Worm (Caenorhabditis elegans): ENCODE data around the gene srbc-26.

srbc-26 gene

DNA sequence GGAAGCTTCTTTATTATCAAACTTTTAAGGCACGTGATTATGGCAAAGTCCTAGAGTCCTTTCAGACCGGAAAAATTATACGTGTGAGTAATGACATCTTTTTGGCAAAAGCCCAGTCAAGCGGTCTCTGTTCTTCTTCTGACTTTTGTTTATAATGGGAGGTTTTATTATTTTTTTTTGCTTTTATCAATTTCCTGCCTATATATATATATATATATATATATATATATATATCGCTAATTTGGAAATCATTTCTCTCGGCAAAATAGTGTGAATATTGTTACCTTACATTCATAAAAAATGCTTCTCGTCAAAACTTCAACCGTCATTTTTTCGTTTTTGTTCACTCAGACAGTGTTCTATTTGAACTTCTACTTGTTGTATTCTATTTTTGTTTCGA, 46.0 kb downstream of the srbc-26 start, which contains the start of gene srbc-62:
srbc-62 (plus strand) TSS at position 301 of the 400 bp plus-strand sequence.
- TF ChIP-seq ama-1 (optimal IDR thresholded peaks at IDR 0.05) (no peak), fos-1 (tag; optimal IDR thresholded peaks at IDR 0.05) (no peak), lsy-2 (tag; optimal IDR thresholded peaks at IDR 0.05) (no peak), nhr-25 (tag; optimal IDR thresholded peaks at IDR 0.05) (no peak), ztf-11 (tag; optimal IDR thresholded peaks at IDR 0.05) (no peak), nhr-23 (tag; optimal IDR thresholded peaks at IDR 0.05) (no peak), C34F6.9 (tag; optimal IDR thresholded peaks at IDR 0.05) (no peak), egl-27 (tag; optimal IDR thresholded peaks at IDR 0.05) (no peak), lin-11 (tag; optimal IDR thresholded peaks at IDR 0.05) (no peak), ZK546.5 (tag; optimal IDR thresholded peaks at IDR 0.05) (no peak), mbf-1 (tag; optimal IDR thresholded peaks at IDR 0.05) (no peak), nhr-21 (tag; optimal IDR thresholded peaks at IDR 0.05) (no peak), ztf-1 (GFP tag; conservative IDR thresholded peaks at IDR 0.05) (no peak), unc-39 (tag; optimal IDR thresholded peaks at IDR 0.05) (no peak), peb-1 (tag; optimal IDR thresholded peaks at IDR 0.05) (no peak), sma-3 (GFP tag; optimal IDR thresholded peaks at IDR 0.05) (no peak), aly-2 (tag; optimal IDR thresholded peaks at IDR 0.05) (no peak), ztf-4 (tag; optimal IDR thresholded peaks at IDR 0.05) (no peak), unc-62 (GFP tag; optimal IDR thresholded peaks at IDR 0.05) (no peak), nhr-12 (tag; optimal IDR thresholded peaks at IDR 0.05) (no peak)

DNA sequence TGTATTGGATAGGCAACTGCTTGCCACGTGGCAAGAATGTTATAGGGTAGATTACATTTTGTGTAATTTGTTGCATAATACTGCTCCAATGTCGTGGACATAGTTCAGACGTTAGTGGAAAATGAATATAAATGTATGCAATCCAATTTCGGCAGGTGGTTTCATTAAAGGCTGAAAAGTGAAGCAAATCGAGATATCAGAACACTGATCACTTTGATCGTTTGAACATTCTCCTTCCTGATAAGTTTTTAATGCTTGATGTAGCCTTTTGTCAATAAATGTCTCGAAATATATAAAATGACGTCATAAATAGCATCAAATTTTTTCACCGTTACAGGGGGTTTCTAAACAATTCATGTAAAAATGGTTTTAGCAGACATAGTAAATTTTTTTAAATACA, 48.7 kb downstream of the srbc-26 start, which contains the start of gene srh-109:
srh-109 (minus strand) TSS at position 101 of the 400 bp plus-strand sequence.
- TF ChIP-seq nhr-6 (tag; optimal IDR thresholded peaks at IDR 0.05), result no peak
- no peak for TF ChIP-seq peb-1 (tag; optimal IDR thresholded peaks at IDR 0.05)

Measured in whole organism, L2 larva.